Worm (Caenorhabditis elegans) whole organism, L3 larva: ENCODE results near the gene C01G12.3.
A peak's percentile ranks its signal among the peaks of the same experiment; 100 is the strongest.

Experiments
- ZK546.5 ChIP-seq: sonication (generic microtip); optimal IDR thresholded peaks from 2 replicates; lab custom pipeline; 2017; ENCODE audit warnings: missing biosample characterization, missing genetic modification characterization
- aly-2 ChIP-seq: fragments of 150-350 bp; optimal IDR thresholded peaks from 2 replicates; lab custom pipeline; 2014; ENCODE audit warnings: missing biosample characterization, missing genetic modification characterization
- ama-1 ChIP-seq: fragments of 150-350 bp; optimal IDR thresholded peaks from 2 replicates; lab custom pipeline; 2018
- ceh-82 ChIP-seq: fragments of 150-350 bp; optimal IDR thresholded peaks from 2 replicates; lab custom pipeline; 2014; ENCODE audit warnings: missing biosample characterization, missing genetic modification characterization
- ceh-9 ChIP-seq: sonication (generic microtip); optimal IDR thresholded peaks from 2 replicates; lab custom pipeline; 2018; ENCODE audit warnings: missing biosample characterization, missing genetic modification characterization
- daf-12 ChIP-seq: fragments of 150-350 bp; optimal IDR thresholded peaks from 2 replicates; lab custom pipeline; 2014; ENCODE audit warnings: missing biosample characterization, missing genetic modification reagents, missing genetic modification characterization
- egl-5 ChIP-seq: fragments of 150-350 bp; optimal IDR thresholded peaks from 2 replicates; lab custom pipeline; 2017; ENCODE audit warnings: missing biosample characterization, missing genetic modification reagents, missing genetic modification characterization, inconsistent platforms
- elt-1 ChIP-seq: fragments of 150-350 bp; optimal IDR thresholded peaks from 2 replicates; lab custom pipeline; 2014; ENCODE audit warnings: missing biosample characterization, missing genetic modification characterization
- elt-2 ChIP-seq: sonication (generic microtip); optimal IDR thresholded peaks from 2 replicates; lab custom pipeline; 2016; ENCODE audit warnings: missing genetic modification reagents, mild to moderate bottlenecking, missing genetic modification characterization, missing compliant biosample characterization
- elt-3 ChIP-seq, 3 experiments: fragments of 150-350 bp in 1 of 3; sonication (generic microtip) in 2 of 3; optimal IDR thresholded peaks; 2 replicates in 2 of 3; 4 replicates in 1 of 3; lab custom pipeline; 2014 to 2017; ENCODE audit warnings: missing biosample characterization in 3 of 3, missing genetic modification characterization in 3 of 3
- eor-1 ChIP-seq, 2 experiments: fragments of 150-350 bp; optimal IDR thresholded peaks; 2 replicates each; lab custom pipeline; 2014 to 2018; ENCODE audit warnings: missing biosample characterization in 2 of 2, missing genetic modification characterization in 2 of 2
- fkh-10 ChIP-seq: sonication (generic microtip); optimal IDR thresholded peaks from 2 replicates; lab custom pipeline; 2017; ENCODE audit warnings: missing biosample characterization, missing genetic modification reagents, missing genetic modification characterization
- hmg-11 ChIP-seq: sonication (generic microtip); optimal IDR thresholded peaks from 2 replicates; lab custom pipeline; 2016; ENCODE audit warnings: missing genetic modification characterization, missing compliant biosample characterization
- jun-1 ChIP-seq: fragments of 150-350 bp; optimal IDR thresholded peaks from 2 replicates; lab custom pipeline; 2014; ENCODE audit warnings: missing biosample characterization, missing genetic modification reagents, missing genetic modification characterization
- lsy-12 ChIP-seq: sonication (generic microtip); optimal IDR thresholded peaks from 2 replicates; lab custom pipeline; 2016; ENCODE audit warnings: mild to moderate bottlenecking, missing genetic modification characterization, missing compliant biosample characterization
- mml-1 ChIP-seq: fragments of 150-350 bp; sonication (generic microtip); optimal IDR thresholded peaks from 3 replicates; lab custom pipeline; 2014; ENCODE audit warnings: missing biosample characterization, missing genetic modification characterization
- nfya-1 ChIP-seq: sonication (generic microtip); optimal IDR thresholded peaks from 2 replicates; lab custom pipeline; 2017; ENCODE audit warnings: missing genetic modification characterization, mild to moderate bottlenecking, missing compliant biosample characterization, antibody characterized with exemption, moderate library complexity; ENCODE audit not compliant: insufficient read depth
- nhr-11 ChIP-seq: fragments of 150-350 bp; optimal IDR thresholded peaks from 2 replicates; lab custom pipeline; 2014; ENCODE audit warnings: missing biosample characterization, missing genetic modification characterization
- nhr-12 ChIP-seq: fragments of 150-350 bp; optimal IDR thresholded peaks from 2 replicates; lab custom pipeline; 2014; ENCODE audit warnings: missing biosample characterization, missing genetic modification characterization
- nhr-23 ChIP-seq: fragments of 150-350 bp; optimal IDR thresholded peaks from 2 replicates; lab custom pipeline; 2014; ENCODE audit warnings: missing biosample characterization, missing genetic modification reagents, missing genetic modification characterization
- nhr-237 ChIP-seq: fragments of 150-350 bp; optimal IDR thresholded peaks from 2 replicates; lab custom pipeline; 2014; ENCODE audit warnings: missing biosample characterization, missing genetic modification characterization
- nhr-25 ChIP-seq: sonication (generic microtip); optimal IDR thresholded peaks from 2 replicates; lab custom pipeline; 2017; ENCODE audit warnings: missing biosample characterization, missing genetic modification characterization
- nhr-43 ChIP-seq: sonication (generic microtip); optimal IDR thresholded peaks from 2 replicates; lab custom pipeline; 2016; ENCODE audit warnings: mild to moderate bottlenecking, missing genetic modification characterization, missing compliant biosample characterization; ENCODE audit not compliant: poor library complexity, severe bottlenecking
- nhr-67 ChIP-seq: fragments of 150-350 bp; optimal IDR thresholded peaks from 2 replicates; lab custom pipeline; 2014; ENCODE audit warnings: missing biosample characterization, missing genetic modification characterization
- nhr-76 ChIP-seq: fragments of 150-350 bp; sonication (generic microtip); optimal IDR thresholded peaks from 5 replicates; lab custom pipeline; 2014; ENCODE audit warnings: missing biosample characterization, missing genetic modification characterization
- nhr-77 ChIP-seq: fragments of 150-350 bp; optimal IDR thresholded peaks from 2 replicates; lab custom pipeline; 2014; ENCODE audit warnings: missing biosample characterization, missing genetic modification characterization
- pha-4 ChIP-seq: fragments of 150-350 bp; optimal IDR thresholded peaks from 2 replicates; lab custom pipeline; 2014; ENCODE audit warnings: missing biosample characterization, missing genetic modification reagents, missing genetic modification characterization
- pqm-1 ChIP-seq: fragments of 150-350 bp; optimal IDR thresholded peaks from 2 replicates; lab custom pipeline; 2017; ENCODE audit warnings: missing biosample characterization, missing genetic modification characterization, inconsistent platforms
- snpc-4 ChIP-seq: fragments of 150-350 bp; optimal IDR thresholded peaks from 2 replicates; lab custom pipeline; 2014; ENCODE audit warnings: missing biosample characterization, missing genetic modification characterization
- tbx-2 ChIP-seq: sonication (generic microtip); optimal IDR thresholded peaks from 2 replicates; lab custom pipeline; 2016; ENCODE audit warnings: mild to moderate bottlenecking, missing genetic modification characterization, missing compliant biosample characterization
- unc-39 ChIP-seq: sonication (generic microtip); optimal IDR thresholded peaks from 4 replicates; lab custom pipeline; 2017; ENCODE audit warnings: missing biosample characterization, missing genetic modification characterization
- unc-62 ChIP-seq: fragments of 150-350 bp; sonication (generic microtip); optimal IDR thresholded peaks from 4 replicates; lab custom pipeline; 2014; ENCODE audit warnings: missing biosample characterization, missing genetic modification reagents, missing genetic modification characterization
- zag-1 ChIP-seq: fragments of 150-350 bp; optimal IDR thresholded peaks from 2 replicates; lab custom pipeline; 2014; ENCODE audit warnings: missing biosample characterization, missing genetic modification characterization
- ztf-11 ChIP-seq: fragments of 150-350 bp; optimal IDR thresholded peaks from 2 replicates; lab custom pipeline; 2014; ENCODE audit warnings: missing biosample characterization, missing genetic modification characterization

The C01G12.3 gene

DNA sequence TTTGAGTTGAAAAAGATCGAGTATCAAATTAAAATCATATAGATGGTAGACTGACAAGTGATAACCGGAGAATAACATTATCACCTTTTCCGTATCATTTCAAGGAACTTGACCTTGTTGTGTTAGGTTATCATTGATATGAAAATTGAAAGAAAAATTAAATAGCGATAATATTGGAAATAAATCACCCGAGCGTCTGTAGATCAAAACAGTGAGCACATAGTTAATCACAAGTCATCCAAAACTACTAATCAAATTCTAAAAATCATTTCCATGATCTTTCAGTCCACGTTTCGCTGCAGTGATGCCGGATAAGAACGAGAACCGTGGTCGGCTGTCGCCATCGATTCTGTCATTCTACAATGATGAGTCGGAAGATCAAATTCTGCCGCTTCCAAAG lies 37.7 kb upstream of the C01G12.3 start:
- TF ChIP-seq elt-3 (tag; optimal IDR thresholded peaks at IDR 0.05; lab: Kevin White, UChicago) (peak in 2 of 3 experiments; percentile 3 to 68), pqm-1 (tag; lab: Kevin White, UChicago) (no peak), nhr-43 (peak; percentile 74)

- TF ChIP-seq aly-2 (tag; lab: Kevin White, UChicago) (no peak), ceh-9 (no peak), hmg-11 (tag; lab: Kevin White, UChicago) (no peak), ZK546.5 (tag; lab: Kevin White, UChicago) (no peak), nhr-23 (peak; percentile 10), nhr-25 (peak; percentile 19)
- TF ChIP-seq, all 47 proteins: peak for 2
These were observed 36.7 kb upstream of the C01G12.3 start for ce11 chrII:14618764-14619163.

ce11 chrII:14618158-14618557 lies 36.1 kb upstream of the C01G12.3 start:
- TF ChIP-seq unc-62 (GFP tag; lab: Kevin White, UChicago) (no peak), nhr-11 (tag; lab: Kevin White, UChicago) (no peak), eor-1 (tag; optimal IDR thresholded peaks at IDR 0.05; lab: Kevin White, UChicago) (no peak), nhr-67 (no peak), zag-1 (tag; lab: Kevin White, UChicago) (no peak), nhr-77 (no peak), aly-2 (tag; lab: Kevin White, UChicago) (no peak), ZK546.5 (tag; lab: Kevin White, UChicago) (no peak), fkh-10 (GFP tag; lab: Kevin White, UChicago) (no peak), tbx-2 (no peak), hmg-11 (tag; lab: Kevin White, UChicago) (no peak), unc-39 (no peak), jun-1 (no peak), nhr-237 (tag; lab: Kevin White, UChicago) (no peak), elt-3 (tag; optimal IDR thresholded peaks at IDR 0.05; lab: Kevin White, UChicago) (no peak), mml-1 (tag; lab: Kevin White, UChicago) (no peak)

- peak; percentile 11 for TF ChIP-seq nhr-43
- TF ChIP-seq nhr-77, result peak; percentile 10
- TF ChIP-seq nhr-12 (tag; lab: Kevin White, UChicago), result no peak
- peak; percentile 4 for TF ChIP-seq nfya-1 (tag; lab: Kevin White, UChicago)
- no peak for TF ChIP-seq daf-12 (tag; lab: Kevin White, UChicago)
- TF ChIP-seq ama-1 (lab: Kevin White, UChicago), result peak; percentile 30
- TF ChIP-seq unc-62 (GFP tag; lab: Kevin White, UChicago), result no peak
- no peak for TF ChIP-seq elt-3 (tag; optimal IDR thresholded peaks at IDR 0.05; lab: Kevin White, UChicago)
- no peak for TF ChIP-seq nhr-23
- peak; percentile 19 for TF ChIP-seq nhr-25
- TF ChIP-seq lsy-12 (tag; lab: Kevin White, UChicago), result peak; percentile 48
- no peak for TF ChIP-seq hmg-11 (tag; lab: Kevin White, UChicago)
- TF ChIP-seq pha-4 (tag; lab: Kevin White, UChicago), result no peak
These were observed 34.8 kb upstream of the C01G12.3 start for ce11 chrII:14616927-14617326.

DNA sequence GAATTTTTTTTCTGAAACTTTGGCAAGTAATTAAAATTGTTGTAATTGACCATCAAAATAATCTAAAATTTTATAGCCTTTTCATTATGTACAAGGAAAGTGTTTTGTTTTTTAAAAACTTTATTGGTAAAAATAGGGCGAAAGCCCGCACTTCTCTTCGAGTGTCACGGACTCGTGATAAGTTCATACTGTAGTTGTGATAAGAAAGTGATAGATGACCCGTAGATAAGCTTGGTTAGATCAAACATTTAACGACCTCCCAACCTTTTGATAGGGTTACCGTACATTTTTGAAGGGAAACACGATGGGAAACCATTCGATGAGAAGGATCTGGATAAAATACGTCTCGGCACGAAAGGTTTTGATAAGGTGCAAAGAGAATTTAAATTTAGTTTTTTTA lies 34.3 kb upstream of the C01G12.3 start:
- TF ChIP-seq egl-5 (tag; lab: Kevin White, UChicago) (no peak), elt-2 (peak; percentile 28), nhr-23 (peak; percentile 57), elt-3 (tag; optimal IDR thresholded peaks at IDR 0.05; lab: Kevin White, UChicago) (peak in 1 of 3 experiments; percentile 64), nhr-43 (peak; percentile 21), ceh-82 (tag; lab: Kevin White, UChicago) (no peak)

- TF ChIP-seq snpc-4 (tag; lab: Kevin White, UChicago), result no peak
- TF ChIP-seq zag-1 (tag; lab: Kevin White, UChicago), result no peak
- no peak for TF ChIP-seq tbx-2
- no peak for TF ChIP-seq daf-12 (tag; lab: Kevin White, UChicago)
- no peak for TF ChIP-seq ztf-11 (tag; lab: Kevin White, UChicago)
- TF ChIP-seq nhr-23, result no peak
- no peak for TF ChIP-seq nhr-43
- TF ChIP-seq elt-1 (tag; lab: Kevin White, UChicago), result no peak
- TF ChIP-seq pha-4 (tag; lab: Kevin White, UChicago), result no peak
- TF ChIP-seq nhr-76 (tag; lab: Kevin White, UChicago), result no peak
- no peak for TF ChIP-seq ZK546.5 (tag; lab: Kevin White, UChicago)
- TF ChIP-seq unc-62 (GFP tag; lab: Kevin White, UChicago), result no peak
- TF ChIP-seq jun-1, result no peak
- TF ChIP-seq nhr-77, result no peak
- no peak for TF ChIP-seq mml-1 (tag; lab: Kevin White, UChicago)
- TF ChIP-seq fkh-10 (GFP tag; lab: Kevin White, UChicago), result no peak
- no peak for TF ChIP-seq ceh-9
- TF ChIP-seq ceh-82 (tag; lab: Kevin White, UChicago), result no peak
These were observed 33.6 kb upstream of the C01G12.3 start, which contains the start of gene mltn-9 for ce11 chrII:14615735-14616134. TSS of gene mltn-9 (plus strand) at chrII:14616035.
